Worm (Caenorhabditis elegans): Measurements from ENCODE around the gene otpl-5.

DNA sequence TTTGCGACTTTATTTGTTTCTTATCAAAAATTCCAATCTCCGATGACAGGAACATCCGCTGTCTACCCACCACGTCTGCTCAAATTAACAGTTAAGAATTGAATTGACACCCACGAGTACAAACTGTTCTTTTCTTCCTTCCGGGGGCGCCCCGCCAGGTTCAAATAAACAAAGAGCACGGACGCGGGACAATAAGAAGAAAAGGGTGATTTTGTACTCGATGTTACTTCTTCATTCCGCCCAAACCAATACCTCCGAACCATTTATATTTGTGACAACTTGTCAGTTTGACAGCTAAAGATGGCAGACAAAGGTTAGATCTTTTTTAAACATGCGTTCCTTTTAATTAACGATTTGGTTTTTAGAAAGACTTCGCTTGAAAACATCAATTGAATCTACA lies 3.5 kb upstream of the otpl-5 start, which contains the start of gene otpl-6:
- TF ChIP-seq lsy-2 (tag; optimal IDR thresholded peaks at IDR 0.05) = no peak
- TF ChIP-seq nhr-76 (tag; optimal IDR thresholded peaks at IDR 0.05) = no peak
- no peak for TF ChIP-seq mab-5 (tag; optimal IDR thresholded peaks at IDR 0.05)
- TF ChIP-seq ham-2 (GFP tag; optimal IDR thresholded peaks at IDR 0.05) = no peak
- TF ChIP-seq unc-62 (GFP tag; optimal IDR thresholded peaks at IDR 0.05) = no peak
- no peak for TF ChIP-seq elt-1 (tag; optimal IDR thresholded peaks at IDR 0.05; ENCODE audit: borderline replicate concordance, insufficient read depth)
- no peak for TF ChIP-seq nhr-12 (tag; optimal IDR thresholded peaks at IDR 0.05)
- no peak for TF ChIP-seq hlh-1 (tag; optimal IDR thresholded peaks at IDR 0.05)
- TF ChIP-seq ceh-83 (GFP tag; optimal IDR thresholded peaks at IDR 0.05) = no peak
- no peak for TF ChIP-seq unc-39 (tag; optimal IDR thresholded peaks at IDR 0.05)
